Worm (Caenorhabditis elegans): ENCODE data around the gene Y41D4B.11.

Y41D4B.11 gene

ce11 chrIV:1595802-1596201 lies 9.7 kb upstream of the Y41D4B.11 start, which contains the start of gene npp-8:
Gene npp-8, minus strand, starts transcription at chrIV:1595824.
- TF ChIP-seq let-526 (GFP tag; IDR thresholded peaks at IDR 0.05) (no peak), snpc-4 (GFP tag; optimal IDR thresholded peaks at IDR 0.05) (peak; percentile 46), snpc-4 (tag; optimal IDR thresholded peaks at IDR 0.05) (peak; percentile 50 to 66 (median 59)), sea-2 (GFP tag; IDR thresholded peaks at IDR 0.05) (no peak), F49E8.2 (tag; optimal IDR thresholded peaks at IDR 0.05; ENCODE audit: insufficient read depth) (peak; percentile 79), bed-1 (GFP tag; IDR thresholded peaks at IDR 0.05) (no peak), D2030.7 (GFP tag; IDR thresholded peaks at IDR 0.05) (peak; percentile 91), ZK185.1 (tag; optimal IDR thresholded peaks at IDR 0.05; ENCODE audit: poor library complexity, severe bottlenecking) (peak; percentile 90), ccch-3 (GFP tag; optimal IDR thresholded peaks at IDR 0.05) (no peak), egl-18 (GFP tag; IDR thresholded peaks at IDR 0.05) (0 out of 2 replicates have a peak, but pooled peaks have one; percentile 39), madf-3 (GFP tag; IDR thresholded peaks at IDR 0.05) (peak; percentile 75; the same call in 1 of the 2 replicates), dox-1 (GFP tag; IDR thresholded peaks at IDR 0.05) (peak; percentile 96), F52B5.7 (tag; optimal IDR thresholded peaks at IDR 0.05) (no peak), aptf-2 (GFP tag; conservative IDR thresholded peaks at IDR 0.05) (peak; percentile 75; the same call in 1 of the 2 replicates), Y95B8A.8 (GFP tag; IDR thresholded peaks at IDR 0.05) (peak; percentile 91), F22D6.2 (tag; optimal IDR thresholded peaks at IDR 0.05) (peak; percentile 31), K11D2.4 (GFP tag; IDR thresholded peaks at IDR 0.05) (peak; percentile 69), egrh-3 (GFP tag; IDR thresholded peaks at IDR 0.05) (peak; percentile 65), F23B12.7 (tag; optimal IDR thresholded peaks at IDR 0.05; ENCODE audit: insufficient read depth) (peak; percentile 89), nhr-80 (tag; optimal IDR thresholded peaks at IDR 0.05) (peak; percentile 50), hsf-1 (GFP tag; IDR thresholded peaks at IDR 0.05) (peak; percentile 58), sdz-38 (tag; optimal IDR thresholded peaks at IDR 0.05) (no peak), F37B4.10 (GFP tag; IDR thresholded peaks at IDR 0.05) (no peak), dpff-1 (tag; optimal IDR thresholded peaks at IDR 0.05) (no peak), atf-7 (tag; optimal IDR thresholded peaks at IDR 0.05) (peak; percentile 33), tbp1 (GFP tag; optimal IDR thresholded peaks at IDR 0.05) (peak; percentile 70), let-607 (tag; optimal IDR thresholded peaks at IDR 0.05) (peak in 1 of 2 experiments; percentile 58), efl-1 (GFP tag; optimal IDR thresholded peaks at IDR 0.05) (peak; percentile 93), sptf-2 (GFP tag; optimal IDR thresholded peaks at IDR 0.05) (peak; percentile 18), zim-3 (tag; optimal IDR thresholded peaks at IDR 0.05) (peak; percentile 54), cebp-1 (GFP tag; IDR thresholded peaks at IDR 0.05) (peak; percentile 42; the same call in 1 of the 2 replicates), cebp-1 (tag; optimal IDR thresholded peaks at IDR 0.05) (peak; percentile 80), nhr-120 (GFP tag; IDR thresholded peaks at IDR 0.05) (no peak), ztf-3 (GFP tag; optimal IDR thresholded peaks at IDR 0.05) (no peak), nfyb-1 (GFP tag; IDR thresholded peaks at IDR 0.05) (peak; percentile 81), lsl-1 (GFP tag; optimal IDR thresholded peaks at IDR 0.05) (peak; percentile 78), snpc-1.1 (tag; optimal IDR thresholded peaks at IDR 0.05; ENCODE audit: insufficient read depth) (peak; percentile 38), ztf-26 (tag; optimal IDR thresholded peaks at IDR 0.05) (peak; percentile 80), ceh-100 (GFP tag; IDR thresholded peaks at IDR 0.05) (peak; percentile 89), ztf-25 (GFP tag; IDR thresholded peaks at IDR 0.05) (no peak), lsy-27 (tag; optimal IDR thresholded peaks at IDR 0.05; ENCODE audit: borderline replicate concordance, insufficient read depth) (no peak), Y53F4B.3 (GFP tag; IDR thresholded peaks at IDR 0.05) (no peak), F10E7.11 (tag; optimal IDR thresholded peaks at IDR 0.05) (peak; percentile 48), F39B2.1 (GFP tag; IDR thresholded peaks at IDR 0.05) (no peak), him-1 (tag; optimal IDR thresholded peaks at IDR 0.05) (no peak), C06A6.2 (GFP tag; conservative IDR thresholded peaks at IDR 0.05) (peak; percentile 92), Y53G8AR.9 (GFP tag; conservative IDR thresholded peaks at IDR 0.05) (peak; percentile 93), nhr-27 (tag; optimal IDR thresholded peaks at IDR 0.05) (no peak)
